Worm (Caenorhabditis elegans): ENCODE measurements around the gene F44G4.3.

DNA sequence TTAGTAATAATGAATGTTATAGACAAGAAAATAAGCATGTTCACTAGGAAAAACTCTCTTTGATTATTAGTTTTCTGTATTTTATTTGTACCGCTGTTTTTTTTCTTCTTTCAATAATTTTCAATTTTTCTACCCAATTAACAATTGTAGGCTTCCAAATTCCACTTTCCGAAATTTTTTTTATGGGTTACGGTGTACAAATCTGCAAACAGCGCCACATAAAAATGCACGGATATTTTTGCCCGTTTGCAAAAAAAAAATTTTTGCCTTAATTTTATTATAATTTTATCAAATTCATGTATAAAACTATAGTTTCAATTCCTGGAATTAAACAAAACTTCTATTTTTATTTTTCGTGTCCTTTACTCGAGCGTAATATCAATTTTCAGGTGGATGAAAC, 4.7 kb downstream of the F44G4.3 start, which contains the start of gene ooc-5:
- TF ChIP-seq aly-1 (tag; optimal IDR thresholded peaks at IDR 0.05), result no peak
- no peak for TF ChIP-seq pes-1 (GFP tag; IDR thresholded peaks at IDR 0.05)
- no peak for TF ChIP-seq tbx-37 (GFP tag; conservative IDR thresholded peaks at IDR 0.05)
- no peak for TF ChIP-seq ceh-13 (GFP tag; optimal IDR thresholded peaks at IDR 0.05)
- no peak for TF ChIP-seq hmbx-1 (tag; optimal IDR thresholded peaks at IDR 0.05)
- TF ChIP-seq tbx-11 (GFP tag; IDR thresholded peaks at IDR 0.05), result no peak

All from whole organism, early embryonic.